Fruit fly (Drosophila melanogaster): ENCODE results near the gene dop.

dop gene

DNA sequence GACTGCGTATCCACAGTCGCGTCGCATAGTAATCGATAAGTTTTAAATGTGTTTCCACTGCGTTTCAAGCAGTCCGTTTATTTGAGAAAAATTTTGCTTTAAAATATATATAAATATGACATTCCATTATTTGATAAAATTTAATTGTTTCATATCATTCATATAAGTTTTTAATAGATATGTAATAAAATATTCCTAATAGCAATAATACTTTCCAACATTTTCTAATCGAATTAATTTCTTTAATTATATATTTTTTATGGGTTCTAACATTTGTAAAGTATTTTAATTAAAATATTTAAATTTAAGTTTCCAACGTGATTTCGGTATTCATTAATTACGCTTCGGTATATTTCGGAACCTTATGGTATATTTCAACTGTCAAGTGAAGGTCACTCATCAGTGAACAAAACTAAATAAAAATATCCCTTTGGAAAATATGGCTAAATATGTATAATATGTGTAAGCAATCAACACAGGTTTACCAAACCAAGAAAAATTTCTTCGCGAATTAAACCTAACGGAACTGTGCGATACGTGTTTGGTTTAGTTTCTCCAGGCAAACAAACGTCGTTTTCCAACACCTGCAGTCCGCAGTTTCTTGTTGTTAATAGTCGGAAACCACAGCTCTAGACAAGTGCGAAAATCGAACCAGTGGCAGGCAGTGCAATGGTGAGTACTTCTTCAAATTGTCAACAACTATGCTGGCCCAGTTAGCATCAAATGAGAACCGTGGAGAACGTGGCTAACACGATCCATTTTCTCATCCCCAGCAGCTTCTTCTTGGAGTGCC lies 2.6 kb upstream of the dop start, which contains the start of the genes CG7739 and SCCRO (continued):
- TF ChIP-seq esg (GFP tag; conservative IDR thresholded peaks at IDR 0.05): peak; percentile 35; the same call in 1 of the 2 replicates
- peak; percentile 68; the same call in 2 of the 4 replicates for TF ChIP-seq Gug (GFP tag; IDR thresholded peaks at IDR 0.05)
- no peak for TF ChIP-seq nau (GFP tag; optimal IDR thresholded peaks at IDR 0.05)
- no peak for TF ChIP-seq caup (GFP tag; optimal IDR thresholded peaks at IDR 0.05; ENCODE audit: severe bottlenecking)
- TF ChIP-seq CG9797 (GFP tag; optimal IDR thresholded peaks at IDR 0.05): peak; percentile 49
- TF ChIP-seq Stat92E (GFP tag; optimal IDR thresholded peaks at IDR 0.05): no peak
- peak; percentile 65 for TF ChIP-seq gsb-n (tag; optimal IDR thresholded peaks at IDR 0.05)
- TF ChIP-seq CG9932 (GFP tag; IDR thresholded peaks at IDR 0.05): peak; percentile 81
- TF ChIP-seq CG3847 (GFP tag; IDR thresholded peaks at IDR 0.05): peak; percentile 53
- peak; percentile 57; the same call in 1 of the 2 replicates for TF ChIP-seq CG11696 (GFP tag; IDR thresholded peaks at IDR 0.05)
- TF ChIP-seq CG18764 (GFP tag; optimal IDR thresholded peaks at IDR 0.05): peak; percentile 36
- TF ChIP-seq CkIIα-i1 (GFP tag; IDR thresholded peaks at IDR 0.05): no peak
- peak; percentile 56; the same call in 1 of the 2 replicates for TF ChIP-seq CG4360 (GFP tag; IDR thresholded peaks at IDR 0.05)
- TF ChIP-seq CG2199 (GFP tag; IDR thresholded peaks at IDR 0.05): no peak
- no peak for TF ChIP-seq aop (GFP tag; IDR thresholded peaks at IDR 0.05)
- no peak for TF ChIP-seq Usf (GFP tag; optimal IDR thresholded peaks at IDR 0.05)
- peak; percentile 52; the same call in 1 of the 2 replicates for TF ChIP-seq Rx (GFP tag; IDR thresholded peaks at IDR 0.05)
- TF ChIP-seq Bteb2 (GFP tag; optimal IDR thresholded peaks at IDR 0.05): no peak
- no peak for TF ChIP-seq bab2 (GFP tag; optimal IDR thresholded peaks at IDR 0.05)
- no peak for TF ChIP-seq wor (GFP tag; IDR thresholded peaks at IDR 0.05)
- TF ChIP-seq Fer3 (tag; optimal IDR thresholded peaks at IDR 0.05): peak; percentile 77
- TF ChIP-seq CG33213 (GFP tag; optimal IDR thresholded peaks at IDR 0.05): no peak
- TF ChIP-seq Doc2 (GFP tag; IDR thresholded peaks at IDR 0.05): no peak
- no peak for TF ChIP-seq z (GFP tag; IDR thresholded peaks at IDR 0.05)
- peak; percentile 66 for TF ChIP-seq Sin3A (optimal IDR thresholded peaks at IDR 0.05)
- no peak for TF ChIP-seq tna (GFP tag; IDR thresholded peaks at IDR 0.05; ENCODE audit: partially characterized antibody)
- peak; percentile 52 for TF ChIP-seq E2f2 (GFP tag; IDR thresholded peaks at IDR 0.05)
- no peak for TF ChIP-seq ato (GFP tag; IDR thresholded peaks at IDR 0.05; ENCODE audit: partially characterized antibody)
- TF ChIP-seq cad (GFP tag; optimal IDR thresholded peaks at IDR 0.05): no peak
- TF ChIP-seq CG8388 (GFP tag; optimal IDR thresholded peaks at IDR 0.05): peak; percentile 58
- 0 out of 2 replicates have a peak, but pooled peaks have one; percentile 5 for TF ChIP-seq Taf1 (GFP tag; IDR thresholded peaks at IDR 0.05)
- TF ChIP-seq Ada2b (GFP tag; IDR thresholded peaks at IDR 0.05): peak; percentile 69
- TF ChIP-seq CG7786 (GFP tag; optimal IDR thresholded peaks at IDR 0.05): peak; percentile 47
- peak; percentile 42 for TF ChIP-seq YL-1 (GFP tag; optimal IDR thresholded peaks at IDR 0.05)
- peak; percentile 36 for TF ChIP-seq pzg (GFP tag; optimal IDR thresholded peaks at IDR 0.05)
- no peak for TF ChIP-seq Sox102F (GFP tag; optimal IDR thresholded peaks at IDR 0.05)
- TF ChIP-seq CG12391 (tag; optimal IDR thresholded peaks at IDR 0.05): peak; percentile 76
- no peak for TF ChIP-seq oc (tag; optimal IDR thresholded peaks at IDR 0.05)
- peak; percentile 33 for TF ChIP-seq stwl (tag; optimal IDR thresholded peaks at IDR 0.05)
- TF ChIP-seq CG8924 (tag; optimal IDR thresholded peaks at IDR 0.05): peak; percentile 70
- TF ChIP-seq pum (GFP tag; optimal IDR thresholded peaks at IDR 0.05): no peak
- no peak for TF ChIP-seq CG30431 (GFP tag; optimal IDR thresholded peaks at IDR 0.05)
- peak; percentile 71 for TF ChIP-seq Xbp1 (GFP tag; optimal IDR thresholded peaks at IDR 0.05)
- TF ChIP-seq dati (GFP tag; IDR thresholded peaks at IDR 0.05): no peak
- peak; percentile 17 for TF ChIP-seq Dp (GFP tag; optimal IDR thresholded peaks at IDR 0.05)
- peak; percentile 1 for TF ChIP-seq CG18476 (GFP tag; optimal IDR thresholded peaks at IDR 0.05)
- peak; percentile 47; the same call in 2 of the 3 replicates for TF ChIP-seq CG16813 (GFP tag; IDR thresholded peaks at IDR 0.05; ENCODE audit: partially characterized antibody)
- TF ChIP-seq CG6175 (GFP tag; IDR thresholded peaks at IDR 0.05): no peak
- no peak for TF ChIP-seq CG16779 (GFP tag; IDR thresholded peaks at IDR 0.05)
- no peak for TF ChIP-seq slou (GFP tag; optimal IDR thresholded peaks at IDR 0.05)

All from whole organism, embryonic.